Fruit fly (Drosophila melanogaster): ENCODE data around the gene CG12236.

Gene CG12236

dm6 chrX:5880139-5880924 lies 27.6 kb upstream of the CG12236 start (continued):
- peak; percentile 19 for TF ChIP-seq D19A (tag; optimal IDR thresholded peaks at IDR 0.05)
- TF ChIP-seq CG10543 (GFP tag; optimal IDR thresholded peaks at IDR 0.05), result peak; percentile 1
- no peak for TF ChIP-seq GATAe (GFP tag; conservative IDR thresholded peaks at IDR 0.05)
- TF ChIP-seq slou (GFP tag; optimal IDR thresholded peaks at IDR 0.05), result no peak
- no peak for TF ChIP-seq zfh1 (GFP tag; IDR thresholded peaks at IDR 0.05)
- TF ChIP-seq hth (optimal IDR thresholded peaks at IDR 0.05), result no peak
- TF ChIP-seq run (tag; optimal IDR thresholded peaks at IDR 0.05), result no peak
- peak; percentile 88 for TF ChIP-seq CG13624 (GFP tag; optimal IDR thresholded peaks at IDR 0.05)
- TF ChIP-seq onecut (GFP tag; IDR thresholded peaks at IDR 0.05), result peak; percentile 29; the same call in 1 of the 2 replicates
- peak; percentile 4 for TF ChIP-seq CG12299 (tag; optimal IDR thresholded peaks at IDR 0.05)
- peak; percentile 47; the same call in 1 of the 2 replicates for TF ChIP-seq seq (GFP tag; IDR thresholded peaks at IDR 0.05)
- peak; percentile 27 for TF ChIP-seq mirr (GFP tag; optimal IDR thresholded peaks at IDR 0.05)
- no peak for TF ChIP-seq Poxn (GFP tag; IDR thresholded peaks at IDR 0.05)
- TF ChIP-seq CG10462 (GFP tag; optimal IDR thresholded peaks at IDR 0.05), result no peak
- peak; percentile 55 for TF ChIP-seq CG7556 (GFP tag; optimal IDR thresholded peaks at IDR 0.05)
- TF ChIP-seq bab2 (GFP tag; optimal IDR thresholded peaks at IDR 0.05), result peak; percentile 59
- TF ChIP-seq ato (GFP tag; IDR thresholded peaks at IDR 0.05; ENCODE audit: partially characterized antibody), result no peak
- no peak for TF ChIP-seq BEAF-32 (GFP tag; optimal IDR thresholded peaks at IDR 0.05)
- TF ChIP-seq Kr (GFP tag; optimal IDR thresholded peaks at IDR 0.05), result peak; percentile 9
- no peak for TF ChIP-seq CG7963 (GFP tag; IDR thresholded peaks at IDR 0.05; ENCODE audit: partially characterized antibody)
- TF ChIP-seq sr (GFP tag; IDR thresholded peaks at IDR 0.05), result no peak
- no peak for TF ChIP-seq toy (GFP tag; IDR thresholded peaks at IDR 0.05)
- TF ChIP-seq HmgZ (tag; optimal IDR thresholded peaks at IDR 0.05), result peak; percentile 39
- peak; percentile 41 for TF ChIP-seq phol (tag; optimal IDR thresholded peaks at IDR 0.05)
- no peak for TF ChIP-seq sim (GFP tag; IDR thresholded peaks at IDR 0.05)
- TF ChIP-seq CG10959 (GFP tag; IDR thresholded peaks at IDR 0.05), result no peak
- peak; percentile 0 for TF ChIP-seq Myb (GFP tag; optimal IDR thresholded peaks at IDR 0.05)
- TF ChIP-seq Fer3 (tag; optimal IDR thresholded peaks at IDR 0.05), result peak; percentile 58
- 0 out of 2 replicates have a peak, but pooled peaks have one; percentile 5 for TF ChIP-seq Rx (GFP tag; IDR thresholded peaks at IDR 0.05)
- no peak for TF ChIP-seq pita (GFP tag; optimal IDR thresholded peaks at IDR 0.05)
- peak in 1 of 2 experiments; percentile 35 for TF ChIP-seq chif (GFP tag; optimal IDR thresholded peaks at IDR 0.05)
- no peak for TF ChIP-seq CG3407 (GFP tag; optimal IDR thresholded peaks at IDR 0.05)
- no peak for TF ChIP-seq CG3847 (GFP tag; IDR thresholded peaks at IDR 0.05)
- TF ChIP-seq shn (GFP tag; optimal IDR thresholded peaks at IDR 0.05), result peak; percentile 39
- TF ChIP-seq CG5180 (GFP tag; optimal IDR thresholded peaks at IDR 0.05), result no peak
- TF ChIP-seq CG6689 (GFP tag; IDR thresholded peaks at IDR 0.05), result 0 out of 2 replicates have a peak, but pooled peaks have one; percentile 39
- no peak for TF ChIP-seq Doc3 (GFP tag; IDR thresholded peaks at IDR 0.05; ENCODE audit: partially characterized antibody)
- TF ChIP-seq Xrp1 (GFP tag; IDR thresholded peaks at IDR 0.05), result peak; percentile 65
- TF ChIP-seq ssp (GFP tag; IDR thresholded peaks at IDR 0.05), result no peak
- TF ChIP-seq CG6254 (GFP tag; optimal IDR thresholded peaks at IDR 0.05), result no peak
- TF ChIP-seq pros (GFP tag; optimal IDR thresholded peaks at IDR 0.05), result no peak
- no peak for TF ChIP-seq pzg (GFP tag; optimal IDR thresholded peaks at IDR 0.05)
- TF ChIP-seq CG13775 (GFP tag; optimal IDR thresholded peaks at IDR 0.05), result peak; percentile 8
- TF ChIP-seq CG4360 (GFP tag; IDR thresholded peaks at IDR 0.05), result peak; percentile 87
- TF ChIP-seq dati (GFP tag; IDR thresholded peaks at IDR 0.05), result no peak
- TF ChIP-seq pfk (GFP tag; optimal IDR thresholded peaks at IDR 0.05), result no peak
- TF ChIP-seq wdn (GFP tag; IDR thresholded peaks at IDR 0.05), result no peak; the same call in 1 of the 2 replicates
- peak; percentile 48 for TF ChIP-seq ATbp (GFP tag; optimal IDR thresholded peaks at IDR 0.05)
- TF ChIP-seq vnd (GFP tag; IDR thresholded peaks at IDR 0.05; ENCODE audit: partially characterized antibody), result no peak

Measured in whole organism, embryonic.